Fruit fly (Drosophila melanogaster) whole organism, embryonic: Measurements from ENCODE around the gene CG7906.
A peak's percentile ranks its signal among the peaks of the same experiment; 100 is the strongest.

Source experiments
- ATbp ChIP-seq: fragments of 200-800 bp; sonication (Bioruptor generic); optimal IDR thresholded peaks from 2 replicates; lab custom pipeline; 2017; ENCODE audit warnings: missing biosample characterization, mild to moderate bottlenecking, missing genetic modification characterization, missing genetic modification reagents
- Ada2b ChIP-seq: fragments of 200-800 bp; sonication (Bioruptor generic); IDR thresholded peaks from 2 replicates; pipeline ENCODE4 v1.3.6; 2022; ENCODE audit warnings: missing biosample characterization, missing genetic modification characterization
- CG10147 ChIP-seq: fragments of 200-800 bp; sonication (Bioruptor generic); optimal IDR thresholded peaks from 2 replicates; lab custom pipeline; 2019; ENCODE audit warnings: missing biosample characterization, mild to moderate bottlenecking, missing genetic modification characterization, moderate library complexity
- CG10267 ChIP-seq: fragments of 200-800 bp; sonication (Bioruptor generic); optimal IDR thresholded peaks from 2 replicates; lab custom pipeline; 2018; ENCODE audit warnings: missing biosample characterization, mild to moderate bottlenecking, missing genetic modification characterization, moderate library complexity
- CG10274 ChIP-seq: fragments of 200-800 bp; sonication (Bioruptor generic); optimal IDR thresholded peaks from 3 replicates; lab custom pipeline; 2017; ENCODE audit warnings: missing biosample characterization, mild to moderate bottlenecking, missing genetic modification characterization
- CG11085 ChIP-seq: fragments of 200-800 bp; sonication (Bioruptor generic); IDR thresholded peaks from 2 replicates; pipeline ENCODE4 v1.3.6; 2022; ENCODE audit warnings: missing biosample characterization, missing genetic modification characterization
- CG11695 ChIP-seq: fragments of 200-800 bp; sonication (Bioruptor generic); IDR thresholded peaks from 3 replicates; pipeline ENCODE4 v1.3.6; 2022; ENCODE audit warnings: missing biosample characterization, missing genetic modification characterization
- CG12155 ChIP-seq: fragments of 200-800 bp; sonication (Bioruptor generic); optimal IDR thresholded peaks from 3 replicates; lab custom pipeline; 2016; ENCODE audit warnings: missing biosample characterization, missing genetic modification characterization
- CG12744 ChIP-seq: fragments of 200-800 bp; sonication (Bioruptor generic); optimal IDR thresholded peaks from 2 replicates; lab custom pipeline; 2016; ENCODE audit warnings: missing biosample characterization, missing genetic modification characterization
- CG13894 ChIP-seq: fragments of 200-800 bp; sonication (Bioruptor generic); optimal IDR thresholded peaks from 3 replicates; lab custom pipeline; 2018; ENCODE audit warnings: missing biosample characterization, mild to moderate bottlenecking, missing genetic modification characterization, moderate library complexity
- CG14710 ChIP-seq: fragments of 200-800 bp; sonication (Bioruptor generic); optimal IDR thresholded peaks from 3 replicates; lab custom pipeline; 2019; ENCODE audit warnings: missing biosample characterization, mild to moderate bottlenecking, missing genetic modification characterization, moderate library complexity
- CG15011 ChIP-seq: fragments of 200-800 bp; sonication (Bioruptor generic); optimal IDR thresholded peaks from 3 replicates; lab custom pipeline; 2018; ENCODE audit warnings: missing biosample characterization, mild to moderate bottlenecking, missing genetic modification characterization
- CG15601 ChIP-seq: fragments of 200-800 bp; sonication (Bioruptor generic); optimal IDR thresholded peaks from 3 replicates; lab custom pipeline; 2019; ENCODE audit warnings: missing biosample characterization, mild to moderate bottlenecking, missing genetic modification characterization, moderate library complexity
- CG17361 ChIP-seq: fragments of 200-800 bp; sonication (Bioruptor generic); IDR thresholded peaks from 3 replicates; pipeline ENCODE4 v1.3.6; 2022; ENCODE audit warnings: missing biosample characterization, missing genetic modification characterization
- CG17802 ChIP-seq: fragments of 200-800 bp; sonication (Bioruptor generic); optimal IDR thresholded peaks from 2 replicates; lab custom pipeline; 2018; ENCODE audit warnings: missing biosample characterization, mild to moderate bottlenecking, missing genetic modification characterization, moderate library complexity
- CG17912 ChIP-seq: fragments of 200-800 bp; sonication (Bioruptor generic); optimal IDR thresholded peaks from 2 replicates; lab custom pipeline; 2018; ENCODE audit warnings: missing biosample characterization, mild to moderate bottlenecking, missing genetic modification characterization
- CG2712 ChIP-seq: fragments of 200-800 bp; optimal IDR thresholded peaks from 3 replicates; lab custom pipeline; 2019; ENCODE audit warnings: missing biosample characterization, mild to moderate bottlenecking, missing genetic modification characterization, moderate library complexity
- CG2875 ChIP-seq: fragments of 200-800 bp; sonication (Bioruptor generic); optimal IDR thresholded peaks from 2 replicates; lab custom pipeline; 2017; ENCODE audit warnings: missing biosample characterization, mild to moderate bottlenecking, missing genetic modification characterization, missing genetic modification reagents
- CG2889 ChIP-seq: fragments of 200-800 bp; sonication (Bioruptor generic); IDR thresholded peaks from 3 replicates; pipeline ENCODE4 v1.3.6; 2022; ENCODE audit warnings: missing biosample characterization, missing genetic modification characterization
- CG32532 ChIP-seq: fragments of 200-800 bp; sonication (Bioruptor generic); IDR thresholded peaks from 2 replicates; pipeline ENCODE4 v1.3.6; 2022; ENCODE audit warnings: missing biosample characterization, missing genetic modification characterization
- CG8924 ChIP-seq: fragments of 200-800 bp; optimal IDR thresholded peaks from 3 replicates; lab custom pipeline; 2019; ENCODE audit warnings: missing biosample characterization, mild to moderate bottlenecking, missing genetic modification characterization, moderate library complexity
- CG9727 ChIP-seq: fragments of 200-800 bp; sonication (Bioruptor generic); optimal IDR thresholded peaks from 3 replicates; lab custom pipeline; 2017; ENCODE audit warnings: missing biosample characterization, mild to moderate bottlenecking, missing genetic modification characterization
- CG9876 ChIP-seq: fragments of 200-800 bp; sonication (Bioruptor generic); optimal IDR thresholded peaks from 2 replicates; lab custom pipeline; 2016; ENCODE audit warnings: missing biosample characterization, missing genetic modification characterization
- CHES-1-like ChIP-seq: fragments of 200-800 bp; sonication (Bioruptor generic); optimal IDR thresholded peaks from 2 replicates; lab custom pipeline; 2016; ENCODE audit warnings: missing biosample characterization, missing genetic modification characterization
- CTCF ChIP-seq: fragments of 200-800 bp; sonication (Bioruptor generic); optimal IDR thresholded peaks from 2 replicates; lab custom pipeline; 2017; ENCODE audit warnings: missing biosample characterization, mild to moderate bottlenecking, missing genetic modification characterization, moderate library complexity
- Dfd ChIP-seq, 2 experiments: fragments of >200 bp; optimal IDR thresholded peaks; 2 replicates each; lab custom pipeline; 2017; ENCODE audit warnings: missing biosample characterization in 2 of 2, missing genetic modification characterization in 2 of 2
- Dip2 ChIP-seq: fragments of 200-800 bp; sonication (Bioruptor generic); IDR thresholded peaks from 2 replicates; pipeline ENCODE4 v1.3.6; 2022; ENCODE audit warnings: missing biosample characterization, missing genetic modification characterization
- Jarid2 ChIP-seq: fragments of 200-800 bp; sonication (Bioruptor generic); optimal IDR thresholded peaks from 3 replicates; lab custom pipeline; 2017; ENCODE audit warnings: mild to moderate bottlenecking, missing biosample characterization, missing genetic modification reagents, missing genetic modification characterization
- Taf1 ChIP-seq: fragments of 200-800 bp; sonication (Bioruptor generic); IDR thresholded peaks from 2 replicates; pipeline ENCODE4 v1.3.6; 2022; ENCODE audit warnings: missing biosample characterization, missing genetic modification characterization
- Trl ChIP-seq, 3 experiments: fragments of >200 bp in 2 of 3; fragments of 200-800 bp in 1 of 3; sonication (Bioruptor generic) in 1 of 3; optimal IDR thresholded peaks; 2 replicates in 1 of 3; 3 replicates in 2 of 3; lab custom pipeline; 2016 to 2017; ENCODE audit warnings: missing biosample characterization in 1 of 3, missing genetic modification characterization in 1 of 3
- Xbp1 ChIP-seq: fragments of 200-800 bp; sonication (Bioruptor generic); optimal IDR thresholded peaks from 3 replicates; lab custom pipeline; 2016; ENCODE audit warnings: missing biosample characterization, mild to moderate bottlenecking, missing genetic modification characterization
- al ChIP-seq: fragments of 200-800 bp; sonication (Bioruptor generic); IDR thresholded peaks from 2 replicates; pipeline ENCODE4 v1.3.6; 2022; ENCODE audit warnings: missing biosample characterization, missing genetic modification characterization
- caup ChIP-seq: fragments of 200-800 bp; sonication (Bioruptor generic); optimal IDR thresholded peaks from 3 replicates; lab custom pipeline; 2017; ENCODE audit warnings: missing biosample characterization, mild to moderate bottlenecking, missing genetic modification characterization, moderate library complexity; ENCODE audit not compliant: severe bottlenecking
- ci ChIP-seq: fragments of 200-800 bp; sonication (Bioruptor generic); IDR thresholded peaks from 3 replicates; pipeline ENCODE4 v1.3.6; 2022; ENCODE audit warnings: missing biosample characterization, missing genetic modification characterization
- crc ChIP-seq: fragments of 200-800 bp; sonication (Bioruptor generic); optimal IDR thresholded peaks from 2 replicates; lab custom pipeline; 2016; ENCODE audit warnings: missing biosample characterization, missing genetic modification characterization
- dmrt99B ChIP-seq: fragments of 200-800 bp; sonication (Bioruptor generic); optimal IDR thresholded peaks from 2 replicates; lab custom pipeline; 2018; ENCODE audit warnings: missing biosample characterization, mild to moderate bottlenecking, missing genetic modification characterization, moderate library complexity
- grn ChIP-seq: fragments of 200-800 bp; sonication (Bioruptor generic); optimal IDR thresholded peaks from 3 replicates; lab custom pipeline; 2017; ENCODE audit warnings: missing biosample characterization, missing genetic modification characterization
- gro ChIP-seq: fragments of 200-800 bp; sonication (Bioruptor generic); optimal IDR thresholded peaks from 2 replicates; lab custom pipeline; 2016; ENCODE audit warnings: missing biosample characterization, missing genetic modification characterization
- kah ChIP-seq: fragments of 200-800 bp; sonication (Bioruptor generic); optimal IDR thresholded peaks from 2 replicates; lab custom pipeline; 2018; ENCODE audit warnings: missing biosample characterization, mild to moderate bottlenecking, missing genetic modification characterization
- klu ChIP-seq: fragments of 200-800 bp; sonication (Bioruptor generic); IDR thresholded peaks from 2 replicates; pipeline ENCODE4 v1.3.6; 2022; ENCODE audit warnings: missing biosample characterization, missing genetic modification characterization
- nom ChIP-seq: fragments of 200-800 bp; sonication (Bioruptor generic); optimal IDR thresholded peaks from 2 replicates; lab custom pipeline; 2017; ENCODE audit warnings: missing biosample characterization, missing genetic modification characterization, mild to moderate bottlenecking, moderate library complexity, missing genetic modification reagents
- pan ChIP-seq, 4 experiments: fragments of >200 bp in 3 of 4; fragments of 200-800 bp in 1 of 4; sonication (Bioruptor generic) in 1 of 4; optimal IDR thresholded peaks in 3 of 4; IDR thresholded peaks in 1 of 4; 2 replicates each; pipeline versions ENCODE4 v1.3.6 to Lab custom; 2017 to 2022; ENCODE audit warnings: missing biosample characterization in 2 of 4, missing genetic modification characterization in 2 of 4, mixed read lengths in 1 of 4
- psq ChIP-seq: fragments of 200-800 bp; sonication (Bioruptor generic); optimal IDR thresholded peaks from 2 replicates; lab custom pipeline; 2017; ENCODE audit warnings: missing biosample characterization, missing genetic modification characterization
- row ChIP-seq: fragments of 200-800 bp; sonication (Bioruptor generic); IDR thresholded peaks from 3 replicates; pipeline ENCODE4 v1.3.6; 2022; ENCODE audit warnings: missing biosample characterization, missing genetic modification characterization
- schlank ChIP-seq: fragments of 200-800 bp; sonication (Bioruptor generic); optimal IDR thresholded peaks from 2 replicates; lab custom pipeline; 2018; ENCODE audit warnings: missing biosample characterization, mild to moderate bottlenecking, missing genetic modification characterization
- sd ChIP-seq: fragments of 200-800 bp; sonication (Bioruptor generic); optimal IDR thresholded peaks from 3 replicates; lab custom pipeline; 2018; ENCODE audit warnings: missing biosample characterization, mild to moderate bottlenecking, missing genetic modification characterization, moderate library complexity
- tin ChIP-seq: fragments of 200-800 bp; sonication (Bioruptor generic); optimal IDR thresholded peaks from 3 replicates; lab custom pipeline; 2016; ENCODE audit warnings: missing biosample characterization, missing genetic modification characterization
- unc-4 ChIP-seq: fragments of 200-800 bp; sonication (Bioruptor generic); IDR thresholded peaks from 2 replicates; pipeline ENCODE4 v1.3.6; 2022; ENCODE audit warnings: missing biosample characterization, missing genetic modification characterization; ENCODE audit not compliant: partially characterized antibody

The CG7906 gene

dm6 chr3L:14204659-14205568, 31.5 kb upstream of the CG7906 start (continued):
- TF ChIP-seq unc-4 (GFP tag; lab: Robert Waterston, UW) (no peak), CG10274 (GFP tag; lab: Kevin White, UChicago) (no peak), CG12744 (GFP tag; lab: Kevin White, UChicago) (no peak), ci (peak; percentile 63; the same call in 2 of the 3 replicates), Dfd (GFP tag; optimal IDR thresholded peaks at IDR 0.05; lab: Kevin White, UChicago) (no peak), kah (GFP tag; lab: Kevin White, UChicago) (no peak), dmrt99B (tag; lab: Kevin White, UChicago) (peak; percentile 40), Trl (optimal IDR thresholded peaks at IDR 0.05; lab: Kevin White, UChicago) (peak; percentile 55 to 69), Trl (GFP tag; optimal IDR thresholded peaks at IDR 0.05; lab: Kevin White, UChicago) (no peak), tin (GFP tag; lab: Kevin White, UChicago) (no peak), CG15601 (peak; percentile 9), gro (GFP tag; lab: Kevin White, UChicago) (peak; percentile 0), sd (tag; lab: Kevin White, UChicago) (peak; percentile 94), CG9727 (GFP tag; lab: Kevin White, UChicago) (peak; percentile 23), CG11085 (no peak), CG8924 (tag; lab: Kevin White, UChicago) (peak; percentile 6), psq (GFP tag; lab: Kevin White, UChicago) (no peak), CG2712 (peak; percentile 37), klu (no peak), CG32532 (GFP tag; lab: Robert Waterston, UW) (peak; percentile 53; the same call in 1 of the 2 replicates), CG17361 (peak; percentile 63; the same call in 2 of the 3 replicates), nom (GFP tag; lab: Kevin White, UChicago) (peak; percentile 14), CG17912 (GFP tag; lab: Kevin White, UChicago) (peak; percentile 15), ATbp (GFP tag; lab: Kevin White, UChicago) (no peak), Dip2 (GFP tag; lab: Robert Waterston, UW) (no peak), CTCF (no peak), CG17802 (no peak), CG2875 (GFP tag; lab: Kevin White, UChicago) (no peak), CG10147 (GFP tag; lab: Kevin White, UChicago) (no peak), CG2889 (no peak), CG11695 (no peak), CG9876 (GFP tag; lab: Kevin White, UChicago) (no peak), al (GFP tag; lab: Robert Waterston, UW) (no peak), Xbp1 (GFP tag; lab: Kevin White, UChicago) (peak; percentile 37), Jarid2 (GFP tag; lab: Kevin White, UChicago) (peak; percentile 93), Ada2b (GFP tag; lab: Robert Waterston, UW) (no peak), CHES-1-like (no peak), Taf1 (GFP tag; lab: Robert Waterston, UW) (no peak), grn (GFP tag; lab: Kevin White, UChicago) (peak; percentile 1), CG13894 (tag; lab: Kevin White, UChicago) (peak; percentile 44), CG10267 (tag; lab: Kevin White, UChicago) (peak; percentile 1), CG14710 (peak; percentile 23), caup (GFP tag; lab: Kevin White, UChicago) (no peak), crc (GFP tag; lab: Kevin White, UChicago) (no peak), row (GFP tag; lab: Robert Waterston, UW) (peak; percentile 76), pan (optimal IDR thresholded peaks at IDR 0.05; lab: Kevin White, UChicago) (no peak), pan (GFP tag; optimal IDR thresholded peaks at IDR 0.05 in 1 of 2, IDR thresholded peaks at IDR 0.05 in 1 of 2) (peak in 1 of 2 experiments; percentile 12), CG12155 (GFP tag; lab: Kevin White, UChicago) (no peak), schlank (tag; lab: Kevin White, UChicago) (no peak), CG15011 (GFP tag; lab: Kevin White, UChicago) (no peak)
